Fruit fly (Drosophila melanogaster): ENCODE data around the gene RpL34b.

DNA sequence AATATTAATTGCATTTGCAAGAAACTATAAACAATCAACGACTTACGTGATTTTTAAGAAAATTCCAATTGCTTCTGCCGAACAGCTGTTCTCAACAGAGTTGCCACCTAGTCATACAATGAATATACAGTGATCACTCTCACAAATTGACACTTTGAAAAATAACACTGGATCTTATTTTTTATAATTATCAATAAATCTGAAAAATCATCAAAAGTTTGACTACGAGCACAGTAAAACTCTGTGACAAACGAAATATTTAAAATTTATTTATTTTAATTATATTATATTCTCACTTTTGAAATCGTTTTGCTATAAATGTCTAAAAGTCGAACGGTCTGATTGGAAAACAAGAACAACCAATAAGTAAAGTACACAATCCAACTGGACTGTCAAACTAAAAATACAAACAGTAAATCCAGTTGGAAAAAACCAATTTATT is 1.1 kb downstream of the RpL34b start, which contains the start of gene CG34117:
- TF ChIP-seq usp (GFP tag; optimal IDR thresholded peaks at IDR 0.05) (no peak), CG8478 (optimal IDR thresholded peaks at IDR 0.05) (no peak)

Measured in whole organism.